Worm (Caenorhabditis elegans): ENCODE results near the gene tbx-8.

tbx-8 gene

ce11 chrIII:10333961-10334542 is 13.1 kb upstream of the tbx-8 start, which contains the start of the genes jmjd-4 and mev-1:
Gene jmjd-4 (minus strand): TSS chrIII:10334018.
Gene mev-1 (plus strand): TSS chrIII:10334277.
- TF ChIP-seq eor-1 (tag; optimal IDR thresholded peaks at IDR 0.05), result no peak
- TF ChIP-seq nfya-1 (tag; optimal IDR thresholded peaks at IDR 0.05; ENCODE audit: insufficient read depth), result peak; percentile 90
- peak; percentile 89 for TF ChIP-seq nhr-25 (tag; optimal IDR thresholded peaks at IDR 0.05)
- TF ChIP-seq nhr-28 (tag; optimal IDR thresholded peaks at IDR 0.05), result no peak
- peak; percentile 39 for TF ChIP-seq egl-5 (tag; optimal IDR thresholded peaks at IDR 0.05)
- TF ChIP-seq nhr-76 (tag; optimal IDR thresholded peaks at IDR 0.05), result no peak
- no peak for TF ChIP-seq ceh-16 (tag; optimal IDR thresholded peaks at IDR 0.05)
- peak; percentile 83 for TF ChIP-seq pha-4 (tag; optimal IDR thresholded peaks at IDR 0.05)
- TF ChIP-seq ceh-28 (tag; optimal IDR thresholded peaks at IDR 0.05), result peak; percentile 60
- no peak for TF ChIP-seq nhr-11 (tag; optimal IDR thresholded peaks at IDR 0.05)
- peak; percentile 91 for TF ChIP-seq lin-15B (tag; optimal IDR thresholded peaks at IDR 0.05)
- TF ChIP-seq unc-39 (tag; optimal IDR thresholded peaks at IDR 0.05), result no peak
- peak; percentile 84 for TF ChIP-seq elt-2 (tag; optimal IDR thresholded peaks at IDR 0.05)
- TF ChIP-seq snpc-4 (tag; optimal IDR thresholded peaks at IDR 0.05), result peak; percentile 73
- TF ChIP-seq ztf-4 (tag; optimal IDR thresholded peaks at IDR 0.05), result no peak
- peak; percentile 69 for TF ChIP-seq skn-1 (tag; optimal IDR thresholded peaks at IDR 0.05)
- TF ChIP-seq elt-3 (tag; optimal IDR thresholded peaks at IDR 0.05), result no peak
- TF ChIP-seq ama-1 (optimal IDR thresholded peaks at IDR 0.05), result peak; percentile 52
- TF ChIP-seq ZK546.5 (tag; optimal IDR thresholded peaks at IDR 0.05), result no peak
- TF ChIP-seq fkh-2 (tag; optimal IDR thresholded peaks at IDR 0.05), result no peak
- peak; percentile 89 for TF ChIP-seq nhr-23 (tag; optimal IDR thresholded peaks at IDR 0.05)
- TF ChIP-seq fkh-10 (GFP tag; optimal IDR thresholded peaks at IDR 0.05), result peak; percentile 45
- TF ChIP-seq mdl-1 (tag; optimal IDR thresholded peaks at IDR 0.05), result no peak
- no peak for TF ChIP-seq nhr-12 (tag; optimal IDR thresholded peaks at IDR 0.05)
- peak; percentile 35 for TF ChIP-seq nhr-77 (tag; optimal IDR thresholded peaks at IDR 0.05)
- peak; percentile 91 for TF ChIP-seq hmg-11 (tag; optimal IDR thresholded peaks at IDR 0.05)
- TF ChIP-seq sea-2 (GFP tag; optimal IDR thresholded peaks at IDR 0.05), result no peak
- TF ChIP-seq zag-1 (tag; optimal IDR thresholded peaks at IDR 0.05), result no peak
- peak; percentile 71 for TF ChIP-seq pqm-1 (tag; optimal IDR thresholded peaks at IDR 0.05)
- peak; percentile 82 for TF ChIP-seq jun-1 (tag; optimal IDR thresholded peaks at IDR 0.05)
- TF ChIP-seq fos-1 (tag; optimal IDR thresholded peaks at IDR 0.05), result no peak
- peak; percentile 87 for TF ChIP-seq lsy-12 (tag; optimal IDR thresholded peaks at IDR 0.05)
- no peak for TF ChIP-seq ztf-11 (tag; optimal IDR thresholded peaks at IDR 0.05)
- TF ChIP-seq lin-39 (tag; optimal IDR thresholded peaks at IDR 0.05), result peak; percentile 72
- no peak for TF ChIP-seq egl-27 (tag; optimal IDR thresholded peaks at IDR 0.05)
- no peak for TF ChIP-seq mml-1 (tag; optimal IDR thresholded peaks at IDR 0.05)
- peak; percentile 56 for TF ChIP-seq ceh-82 (tag; optimal IDR thresholded peaks at IDR 0.05)
- TF ChIP-seq aly-2 (tag; optimal IDR thresholded peaks at IDR 0.05), result no peak
- peak; percentile 33 for TF ChIP-seq elt-1 (tag; optimal IDR thresholded peaks at IDR 0.05)
- no peak for TF ChIP-seq ceh-9 (tag; optimal IDR thresholded peaks at IDR 0.05)
- no peak for TF ChIP-seq nhr-237 (tag; optimal IDR thresholded peaks at IDR 0.05)
- TF ChIP-seq R02D3.7 (tag; optimal IDR thresholded peaks at IDR 0.05), result peak; percentile 68
- TF ChIP-seq unc-62 (GFP tag; optimal IDR thresholded peaks at IDR 0.05), result no peak
- TF ChIP-seq nhr-67 (tag; optimal IDR thresholded peaks at IDR 0.05), result no peak
- TF ChIP-seq daf-12 (tag; optimal IDR thresholded peaks at IDR 0.05), result no peak
- peak; percentile 87 for TF ChIP-seq nhr-43 (tag; optimal IDR thresholded peaks at IDR 0.05; ENCODE audit: poor library complexity, severe bottlenecking)
- peak; percentile 82 for TF ChIP-seq tbx-2 (tag; optimal IDR thresholded peaks at IDR 0.05)
